Fruit fly (Drosophila melanogaster) whole organism, adult: Measurements from ENCODE around the gene NfI.
"Not testable (repeated sequence)": the region's sequence is repeated elsewhere in the genome, so short reads cannot be mapped to it uniquely, and the experiment has no call there.

Experiments used
- CG11617 ChIP-seq: fragments of 200-800 bp; sonication (Bioruptor generic); optimal IDR thresholded peaks from 2 replicates; lab custom pipeline; 2017; ENCODE audit warnings: mild to moderate bottlenecking, missing biosample characterization, missing genetic modification reagents, missing genetic modification characterization
- CG12768 ChIP-seq: fragments of 200-800 bp; sonication (Bioruptor generic); optimal IDR thresholded peaks from 2 replicates; lab custom pipeline; 2017; ENCODE audit warnings: missing biosample characterization, missing genetic modification characterization, mild to moderate bottlenecking, moderate library complexity, missing genetic modification reagents
- CG14711 ChIP-seq: fragments of 200-800 bp; sonication (Bioruptor generic); optimal IDR thresholded peaks from 2 replicates; lab custom pipeline; 2018; ENCODE audit warnings: missing biosample characterization, mild to moderate bottlenecking, missing genetic modification characterization, moderate library complexity
- CG1620 ChIP-seq: fragments of 200-800 bp; sonication (Bioruptor generic); optimal IDR thresholded peaks from 2 replicates; lab custom pipeline; 2016; ENCODE audit warnings: missing biosample characterization, missing genetic modification characterization
- CG33017 ChIP-seq: fragments of 200-800 bp; sonication (Bioruptor generic); optimal IDR thresholded peaks from 2 replicates; lab custom pipeline; 2018; ENCODE audit warnings: missing biosample characterization, mild to moderate bottlenecking, missing genetic modification characterization, moderate library complexity
- CG5204 ChIP-seq: fragments of 200-800 bp; sonication (Bioruptor generic); optimal IDR thresholded peaks from 2 replicates; lab custom pipeline; 2016; ENCODE audit warnings: missing biosample characterization, missing genetic modification characterization
- CG7045 ChIP-seq: fragments of 200-800 bp; sonication (Bioruptor generic); optimal IDR thresholded peaks from 2 replicates; lab custom pipeline; 2017; ENCODE audit warnings: missing biosample characterization, mild to moderate bottlenecking, missing genetic modification characterization
- CG7101 ChIP-seq: fragments of 200-800 bp; sonication (Bioruptor generic); optimal IDR thresholded peaks from 2 replicates; lab custom pipeline; 2018; ENCODE audit warnings: missing biosample characterization, mild to moderate bottlenecking, missing genetic modification characterization, moderate library complexity
- Clk ChIP-seq: fragments of 200-800 bp; sonication (Bioruptor generic); optimal IDR thresholded peaks from 2 replicates; lab custom pipeline; 2017; ENCODE audit warnings: missing biosample characterization, missing genetic modification characterization
- Crg-1 ChIP-seq: fragments of 200-800 bp; sonication (Bioruptor generic); optimal IDR thresholded peaks from 2 replicates; lab custom pipeline; 2016; ENCODE audit warnings: missing biosample characterization, missing genetic modification characterization
- Hr96 ChIP-seq: fragments of 200-800 bp; sonication (Bioruptor generic); optimal IDR thresholded peaks from 2 replicates; lab custom pipeline; 2016; ENCODE audit warnings: missing biosample characterization, missing genetic modification characterization
- Mnt ChIP-seq: fragments of 200-800 bp; sonication (Bioruptor generic); optimal IDR thresholded peaks from 2 replicates; lab custom pipeline; 2016; ENCODE audit warnings: missing biosample characterization, mild to moderate bottlenecking, missing genetic modification characterization
- bab1 ChIP-seq: fragments of 200-800 bp; sonication (Bioruptor generic); optimal IDR thresholded peaks from 3 replicates; lab custom pipeline; 2019; ENCODE audit warnings: missing biosample characterization, mild to moderate bottlenecking, missing genetic modification characterization, moderate library complexity
- cic ChIP-seq: fragments of 200-800 bp; sonication (Bioruptor generic); optimal IDR thresholded peaks from 2 replicates; lab custom pipeline; 2017; ENCODE audit warnings: missing biosample characterization, mild to moderate bottlenecking, missing genetic modification characterization, moderate library complexity
- cnc ChIP-seq, 2 experiments: fragments of >200 bp; optimal IDR thresholded peaks; 2 replicates each; lab custom pipeline; 2017
- kay ChIP-seq: fragments of 200-800 bp; sonication (Bioruptor generic); peaks from one replicate; lab custom pipeline; 2016; ENCODE audit warnings: missing biosample characterization, missing genetic modification characterization, borderline replicate concordance
- pad ChIP-seq: fragments of 200-800 bp; sonication (Bioruptor generic); optimal IDR thresholded peaks from 3 replicates; lab custom pipeline; 2017; ENCODE audit warnings: missing biosample characterization, missing genetic modification characterization, mild to moderate bottlenecking, moderate library complexity, missing genetic modification reagents
- tj ChIP-seq: fragments of 200-800 bp; sonication (Bioruptor generic); optimal IDR thresholded peaks from 3 replicates; lab custom pipeline; 2017; ENCODE audit warnings: missing biosample characterization, mild to moderate bottlenecking, missing genetic modification characterization, moderate library complexity
- toe ChIP-seq: fragments of 200-800 bp; sonication (Bioruptor generic); optimal IDR thresholded peaks from 2 replicates; lab custom pipeline; 2016; ENCODE audit warnings: missing biosample characterization, missing genetic modification characterization

NfI gene

dm6 chr4:306431-307342, 30.5 kb upstream of the NfI start, which contains the start of gene Syt7:
Syt7 (minus strand) TSS chr4:306481.
- not testable (repeated sequence) for TF ChIP-seq bab1 (GFP tag; lab: Kevin White, UChicago); CG5204 (GFP tag; lab: Kevin White, UChicago); CG7101

- TF ChIP-seq CG7101 (no peak), pad (GFP tag; lab: Kevin White, UChicago) (no peak), toe (GFP tag; lab: Kevin White, UChicago) (no peak), bab1 (GFP tag; lab: Kevin White, UChicago) (no peak), CG5204 (GFP tag; lab: Kevin White, UChicago) (no peak), cnc (optimal IDR thresholded peaks at IDR 0.05; lab: Kevin White, UChicago) (no peak), Mnt (GFP tag; lab: Kevin White, UChicago) (no peak), kay (no peak), Clk (GFP tag; lab: Kevin White, UChicago) (no peak), CG14711 (tag; lab: Kevin White, UChicago) (no peak), CG7045 (no peak), CG11617 (GFP tag; lab: Kevin White, UChicago) (no peak), cic (no peak), CG33017 (no peak), CG1620 (GFP tag; lab: Kevin White, UChicago) (no peak)
Measured at dm6 chr4:305697-306096, 29.5 kb upstream of the NfI start.

dm6 chr4:292403-292802, 16.2 kb upstream of the NfI start:
- TF ChIP-seq CG7101 (no peak), CG33017 (no peak), kay (peak; percentile 91)

dm6 chr4:274704-275103, 1.5 kb downstream of the NfI start:
- TF ChIP-seq CG1620 (GFP tag; lab: Kevin White, UChicago) (no peak), CG5204 (GFP tag; lab: Kevin White, UChicago) (no peak), CG11617 (GFP tag; lab: Kevin White, UChicago) (no peak), kay (no peak), bab1 (GFP tag; lab: Kevin White, UChicago) (no peak), CG33017 (no peak), Mnt (GFP tag; lab: Kevin White, UChicago) (no peak), toe (GFP tag; lab: Kevin White, UChicago) (no peak), CG7045 (no peak), Hr96 (GFP tag; lab: Kevin White, UChicago) (no peak), cnc (optimal IDR thresholded peaks at IDR 0.05; lab: Kevin White, UChicago) (no peak)

dm6 chr4:261484-262070, 14.6 kb downstream of the NfI start:
- peak; percentile 57 for TF ChIP-seq kay
- TF ChIP-seq CG33017: no peak

dm6 chr4:254697-255096, 21.5 kb downstream of the NfI start, which contains the start of gene RhoGAP102A:
RhoGAP102A (plus strand) TSS chr4:254997.
- TF ChIP-seq CG11617 (GFP tag; lab: Kevin White, UChicago): no peak
- no peak for TF ChIP-seq pad (GFP tag; lab: Kevin White, UChicago)
- TF ChIP-seq Mnt (GFP tag; lab: Kevin White, UChicago): no peak
- no peak for TF ChIP-seq tj (GFP tag; lab: Kevin White, UChicago)
- TF ChIP-seq CG7101: no peak
- no peak for TF ChIP-seq toe (GFP tag; lab: Kevin White, UChicago)
- TF ChIP-seq CG7045: no peak
- no peak for TF ChIP-seq CG33017
- TF ChIP-seq bab1 (GFP tag; lab: Kevin White, UChicago): no peak
- no peak for TF ChIP-seq CG1620 (GFP tag; lab: Kevin White, UChicago)
- no peak for TF ChIP-seq Crg-1

- TF ChIP-seq pad (GFP tag; lab: Kevin White, UChicago) (no peak), CG1620 (GFP tag; lab: Kevin White, UChicago) (no peak), CG12768 (GFP tag; lab: Kevin White, UChicago) (no peak), bab1 (GFP tag; lab: Kevin White, UChicago) (no peak), CG33017 (no peak), cic (no peak), Clk (GFP tag; lab: Kevin White, UChicago) (no peak)
Measured at dm6 chr4:253176-253575, 23.0 kb downstream of the NfI start, which contains the start of gene dpr7. dpr7 (minus strand) TSS chr4:253329.
